Worm (Caenorhabditis elegans) whole organism, L1 larva: ENCODE results near the gene ZK1240.3.

Source experiments
- C04F5.9 ChIP-seq: sonication (generic microtip); optimal IDR thresholded peaks from 2 replicates; lab custom pipeline; 2016; ENCODE audit warnings: missing genetic modification characterization, missing compliant biosample characterization
- C16A3.4 ChIP-seq: fragments of 150-350 bp; optimal IDR thresholded peaks from 2 replicates; lab custom pipeline; 2014; ENCODE audit warnings: missing biosample characterization, missing genetic modification characterization
- F16B12.6 ChIP-seq: fragments of 150-350 bp; optimal IDR thresholded peaks from 2 replicates; lab custom pipeline; 2014; ENCODE audit warnings: missing biosample characterization, missing genetic modification characterization
- ceh-63 ChIP-seq: fragments of 200-800 bp; sonication (Bioruptor generic); optimal IDR thresholded peaks from 2 replicates; lab custom pipeline; 2018; ENCODE audit warnings: mild to moderate bottlenecking, missing genetic modification characterization, missing compliant biosample characterization
- ceh-8 ChIP-seq: fragments of 200-800 bp; sonication (Bioruptor generic); optimal IDR thresholded peaks from 2 replicates; lab custom pipeline; 2018; ENCODE audit warnings: mild to moderate bottlenecking, missing genetic modification characterization, moderate library complexity, missing compliant biosample characterization
- ceh-82 ChIP-seq, 3 experiments: fragments of 150-350 bp in 1 of 3; sonication (generic microtip) in 2 of 3; optimal IDR thresholded peaks; 2 replicates each; lab custom pipeline; 2014 to 2017; ENCODE audit warnings: missing biosample characterization in 3 of 3, missing genetic modification characterization in 3 of 3
- ceh-88 ChIP-seq: fragments of 200-800 bp; sonication (Bioruptor generic); IDR thresholded peaks from 2 replicates; pipeline ENCODE4 v1.3.6; 2022; ENCODE audit warnings: missing genetic modification characterization, missing compliant biosample characterization
- dpl-1 ChIP-seq, 3 experiments: fragments of 150-350 bp in 2 of 3; sonication (generic microtip) in 1 of 3; optimal IDR thresholded peaks; 2 replicates each; lab custom pipeline; 2014 to 2017; ENCODE audit warnings: missing biosample characterization in 3 of 3, missing genetic modification characterization in 3 of 3, missing genetic modification reagents in 3 of 3
- efl-1 ChIP-seq, 4 experiments: fragments of 150-350 bp; optimal IDR thresholded peaks in 3 of 4; peaks in 1 of 4; 1 replicate in 1 of 4; 2 replicates in 3 of 4; lab custom pipeline; 2014; ENCODE audit warnings: missing biosample characterization in 2 of 4, missing genetic modification characterization in 2 of 4, missing genetic modification reagents in 2 of 4
- efl-3 ChIP-seq: fragments of 200-800 bp; sonication (Bioruptor generic); optimal IDR thresholded peaks from 2 replicates; lab custom pipeline; 2018; ENCODE audit warnings: mild to moderate bottlenecking, missing genetic modification characterization, missing compliant biosample characterization
- ets-5 ChIP-seq: fragments of 200-800 bp; sonication (Bioruptor generic); IDR thresholded peaks from 2 replicates; pipeline ENCODE4 v1.3.6; 2022; ENCODE audit warnings: missing genetic modification characterization, missing compliant biosample characterization
- fkh-8 ChIP-seq: sonication (generic microtip); optimal IDR thresholded peaks from 2 replicates; lab custom pipeline; 2016; ENCODE audit warnings: mild to moderate bottlenecking, missing genetic modification characterization, missing compliant biosample characterization
- grh-1 ChIP-seq: fragments of 200-800 bp; sonication (Bioruptor generic); IDR thresholded peaks from 2 replicates; pipeline ENCODE4 v1.3.6; 2022; ENCODE audit warnings: missing genetic modification reagents, missing genetic modification characterization, missing compliant biosample characterization
- hlh-17 ChIP-seq: fragments of 200-800 bp; sonication (Bioruptor generic); optimal IDR thresholded peaks from 2 replicates; lab custom pipeline; 2018; ENCODE audit warnings: missing genetic modification characterization, mild to moderate bottlenecking, missing compliant biosample characterization, moderate library complexity, borderline replicate concordance
- hlh-4 ChIP-seq: sonication (generic microtip); optimal IDR thresholded peaks from 2 replicates; lab custom pipeline; 2016; ENCODE audit warnings: mild to moderate bottlenecking, missing genetic modification characterization, missing compliant biosample characterization
- irx-1 ChIP-seq: sonication (generic microtip); optimal IDR thresholded peaks from 2 replicates; lab custom pipeline; 2016; ENCODE audit warnings: missing genetic modification characterization, missing compliant biosample characterization
- isw-1 ChIP-seq: fragments of 200-800 bp; sonication (Bioruptor generic); IDR thresholded peaks from 2 replicates; pipeline ENCODE4 v1.3.6; 2022; ENCODE audit warnings: missing genetic modification characterization, missing compliant biosample characterization
- jun-1 ChIP-seq: fragments of 150-350 bp; optimal IDR thresholded peaks from 2 replicates; lab custom pipeline; 2014; ENCODE audit warnings: missing biosample characterization, missing genetic modification reagents, missing genetic modification characterization
- lin-13 ChIP-seq: fragments of 150-350 bp; optimal IDR thresholded peaks from 2 replicates; lab custom pipeline; 2014; ENCODE audit warnings: missing biosample characterization, missing genetic modification reagents, missing genetic modification characterization
- lin-14 ChIP-seq: fragments of 200-800 bp; sonication (Bioruptor generic); optimal IDR thresholded peaks from 2 replicates; lab custom pipeline; 2018; ENCODE audit warnings: mild to moderate bottlenecking, missing genetic modification characterization, moderate library complexity, missing compliant biosample characterization
- lin-15B ChIP-seq: fragments of 150-350 bp; sonication (generic microtip); optimal IDR thresholded peaks from 3 replicates; lab custom pipeline; 2014; ENCODE audit warnings: missing biosample characterization, missing genetic modification characterization
- lin-35 ChIP-seq, 2 experiments: fragments of 150-350 bp; optimal IDR thresholded peaks; 2 replicates each; lab custom pipeline; 2014; ENCODE audit warnings: missing biosample characterization in 2 of 2, missing genetic modification characterization in 2 of 2, missing genetic modification reagents in 2 of 2
- lin-39 ChIP-seq: fragments of 150-350 bp; optimal IDR thresholded peaks from 2 replicates; lab custom pipeline; 2014; ENCODE audit warnings: missing biosample characterization, missing genetic modification reagents, missing genetic modification characterization
- lsy-2 ChIP-seq, 2 experiments: fragments of 150-350 bp; optimal IDR thresholded peaks; 2 replicates each; lab custom pipeline; 2014; ENCODE audit warnings: missing biosample characterization in 2 of 2, missing genetic modification characterization in 2 of 2
- mdl-1 ChIP-seq, 2 experiments: fragments of 150-350 bp; optimal IDR thresholded peaks; 2 replicates each; lab custom pipeline; 2014 to 2017; ENCODE audit warnings: missing biosample characterization in 2 of 2, missing genetic modification characterization in 2 of 2, inconsistent platforms in 1 of 2
- nhr-12 ChIP-seq: sonication (generic microtip); optimal IDR thresholded peaks from 2 replicates; lab custom pipeline; 2017; ENCODE audit warnings: missing biosample characterization, missing genetic modification characterization
- nhr-20 ChIP-seq: sonication (generic microtip); optimal IDR thresholded peaks from 2 replicates; lab custom pipeline; 2016; ENCODE audit warnings: mild to moderate bottlenecking, missing genetic modification characterization, missing compliant biosample characterization
- nhr-47 ChIP-seq: sonication (generic microtip); optimal IDR thresholded peaks from 2 replicates; lab custom pipeline; 2016; ENCODE audit warnings: mild to moderate bottlenecking, missing genetic modification characterization, moderate library complexity, missing compliant biosample characterization
- nhr-71 ChIP-seq: sonication (generic microtip); optimal IDR thresholded peaks from 2 replicates; lab custom pipeline; 2016; ENCODE audit warnings: mild to moderate bottlenecking, missing genetic modification characterization, moderate library complexity, missing compliant biosample characterization
- nhr-76 ChIP-seq: sonication (generic microtip); optimal IDR thresholded peaks from 2 replicates; lab custom pipeline; 2017; ENCODE audit warnings: missing biosample characterization, missing genetic modification characterization
- nhr-84 ChIP-seq: sonication (generic microtip); optimal IDR thresholded peaks from 2 replicates; lab custom pipeline; 2017; ENCODE audit warnings: missing biosample characterization, missing genetic modification characterization
- pqm-1 ChIP-seq: sonication (generic microtip); optimal IDR thresholded peaks from 3 replicates; lab custom pipeline; 2017; ENCODE audit warnings: missing biosample characterization, missing genetic modification characterization
- rnt-1 ChIP-seq: sonication (generic microtip); optimal IDR thresholded peaks from 2 replicates; lab custom pipeline; 2016; ENCODE audit warnings: mild to moderate bottlenecking, missing genetic modification characterization, moderate library complexity, missing compliant biosample characterization
- skn-1 ChIP-seq: fragments of 150-350 bp; optimal IDR thresholded peaks from 2 replicates; lab custom pipeline; 2014; ENCODE audit warnings: missing biosample characterization, missing genetic modification characterization
- sox-4 ChIP-seq: sonication (generic microtip); optimal IDR thresholded peaks from 2 replicates; lab custom pipeline; 2016; ENCODE audit warnings: missing genetic modification characterization, missing compliant biosample characterization
- sup-37 ChIP-seq: fragments of 200-800 bp; sonication (Bioruptor generic); optimal IDR thresholded peaks from 2 replicates; lab custom pipeline; 2018; ENCODE audit warnings: mild to moderate bottlenecking, missing genetic modification characterization, missing compliant biosample characterization
- swsn-7 ChIP-seq: sonication (generic microtip); optimal IDR thresholded peaks from 2 replicates; lab custom pipeline; 2016; ENCODE audit warnings: missing genetic modification characterization, missing compliant biosample characterization
- tlp-1 ChIP-seq: fragments of 150-350 bp; optimal IDR thresholded peaks from 2 replicates; lab custom pipeline; 2014; ENCODE audit warnings: missing biosample characterization, missing genetic modification characterization
- unc-62 ChIP-seq: fragments of 150-350 bp; optimal IDR thresholded peaks from 2 replicates; lab custom pipeline; 2014; ENCODE audit warnings: missing biosample characterization, missing genetic modification reagents, missing genetic modification characterization
- unc-86 ChIP-seq: sonication (generic microtip); optimal IDR thresholded peaks from 2 replicates; lab custom pipeline; 2016; ENCODE audit warnings: missing genetic modification characterization, missing compliant biosample characterization
- xbp-1 ChIP-seq: sonication (generic microtip); optimal IDR thresholded peaks from 2 replicates; lab custom pipeline; 2016; ENCODE audit warnings: missing genetic modification characterization, missing compliant biosample characterization

The ZK1240.3 gene

DNA sequence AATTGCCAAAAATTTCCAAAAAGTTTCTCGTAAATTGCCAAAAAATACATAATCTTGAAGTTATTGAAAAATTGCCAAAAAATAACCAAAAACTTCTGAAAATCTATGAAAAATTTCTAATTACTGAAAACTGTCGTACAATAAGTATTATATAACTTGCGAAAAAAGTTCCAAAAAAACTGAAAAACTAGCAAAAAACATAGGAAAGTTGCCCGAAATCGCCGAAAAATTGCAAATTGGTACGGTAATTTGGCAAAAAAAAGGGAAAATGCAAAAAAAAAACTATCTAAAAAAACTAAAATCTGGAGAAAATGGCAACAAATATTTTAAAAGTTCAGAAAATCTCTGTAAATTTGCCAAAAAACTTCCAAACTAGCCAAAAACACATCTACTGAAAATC is 21.4 kb downstream of the ZK1240.3 start, which contains the start of gene enri-1:
TSS of gene enri-1 (minus strand) at position 101 of the 400 bp plus-strand sequence.
- no peak for TF ChIP-seq lin-14 (GFP tag; lab: Kevin White, UChicago)
- no peak for TF ChIP-seq rnt-1
- no peak for TF ChIP-seq hlh-4 (tag; lab: Kevin White, UChicago)
- TF ChIP-seq C04F5.9 (tag; lab: Kevin White, UChicago) = no peak
- TF ChIP-seq grh-1 = no peak
- TF ChIP-seq tlp-1 (tag; lab: Kevin White, UChicago) = no peak
- TF ChIP-seq sup-37 (GFP tag; lab: Kevin White, UChicago) = no peak
- no peak for TF ChIP-seq lin-35 (GFP tag; optimal IDR thresholded peaks at IDR 0.05; lab: Kevin White, UChicago)
- TF ChIP-seq ceh-88 = no peak
- no peak for TF ChIP-seq unc-86
- no peak for TF ChIP-seq nhr-84
- no peak for TF ChIP-seq efl-3 (GFP tag; lab: Kevin White, UChicago)

DNA sequence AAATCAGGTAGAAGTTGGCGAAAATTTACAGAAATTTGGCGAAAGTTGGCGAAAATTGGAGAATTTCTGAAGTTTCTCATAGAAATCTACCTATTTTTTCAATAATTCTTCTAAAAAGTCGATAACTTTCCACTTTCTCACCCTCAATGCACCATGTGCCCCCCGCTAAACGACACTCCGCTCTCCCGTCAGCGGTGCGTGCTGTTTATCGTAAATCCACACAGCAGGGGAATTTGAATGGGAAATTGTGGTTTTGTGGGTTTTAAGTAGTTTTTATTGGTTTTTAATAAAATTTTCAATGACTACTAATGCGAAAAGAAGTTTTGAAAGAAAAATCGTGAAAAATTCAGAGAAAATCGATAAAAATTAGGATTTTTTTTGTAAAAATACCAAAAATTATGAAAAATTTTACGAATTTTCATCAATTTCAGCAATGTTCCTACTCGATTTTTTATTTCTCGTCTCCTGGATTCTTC is 21.9 kb downstream of the ZK1240.3 start, which contains the start of gene F43C11.6:
TSS of gene F43C11.6 (plus strand) at position 426 of the 476 bp plus-strand sequence.
- TF ChIP-seq nhr-12 (tag; lab: Kevin White, UChicago) (no peak), hlh-17 (GFP tag; lab: Kevin White, UChicago) (no peak), C16A3.4 (peak; percentile 55), skn-1 (tag; lab: Kevin White, UChicago) (peak; percentile 23), rnt-1 (peak; percentile 81), lin-39 (tag; lab: Kevin White, UChicago) (no peak), isw-1 (GFP tag; lab: Robert Waterston, UW) (no peak; the same call in 1 of the 2 replicates), lsy-2 (tag; optimal IDR thresholded peaks at IDR 0.05; lab: Kevin White, UChicago) (peak; percentile 37 to 73), lin-13 (GFP tag; lab: Kevin White, UChicago) (peak; percentile 25), dpl-1 (GFP tag; optimal IDR thresholded peaks at IDR 0.05; lab: Kevin White, UChicago) (peak; percentile 35 to 76 (median 37)), ceh-82 (tag; optimal IDR thresholded peaks at IDR 0.05; lab: Kevin White, UChicago) (peak in 2 of 3 experiments; percentile 8 to 54), efl-3 (GFP tag; lab: Kevin White, UChicago) (no peak), nhr-71 (no peak), F16B12.6 (tag; lab: Kevin White, UChicago) (peak; percentile 48), lin-35 (GFP tag; optimal IDR thresholded peaks at IDR 0.05; lab: Kevin White, UChicago) (peak; percentile 49 to 77), mdl-1 (tag; optimal IDR thresholded peaks at IDR 0.05; lab: Kevin White, UChicago) (peak in 1 of 2 experiments; percentile 36), pqm-1 (tag; lab: Kevin White, UChicago) (no peak), swsn-7 (tag; lab: Kevin White, UChicago) (peak; percentile 7), efl-1 (optimal IDR thresholded peaks at IDR 0.05; lab: Kevin White, UChicago) (peak; percentile 55 to 63), efl-1 (GFP tag; optimal IDR thresholded peaks at IDR 0.05 in 1 of 2; lab: Kevin White, UChicago) (peak; percentile 58 to 95), xbp-1 (tag; lab: Kevin White, UChicago) (peak; percentile 8), lin-15B (peak; percentile 27), jun-1 (no peak), nhr-20 (tag; lab: Kevin White, UChicago) (peak; percentile 1), ceh-63 (no peak)

DNA sequence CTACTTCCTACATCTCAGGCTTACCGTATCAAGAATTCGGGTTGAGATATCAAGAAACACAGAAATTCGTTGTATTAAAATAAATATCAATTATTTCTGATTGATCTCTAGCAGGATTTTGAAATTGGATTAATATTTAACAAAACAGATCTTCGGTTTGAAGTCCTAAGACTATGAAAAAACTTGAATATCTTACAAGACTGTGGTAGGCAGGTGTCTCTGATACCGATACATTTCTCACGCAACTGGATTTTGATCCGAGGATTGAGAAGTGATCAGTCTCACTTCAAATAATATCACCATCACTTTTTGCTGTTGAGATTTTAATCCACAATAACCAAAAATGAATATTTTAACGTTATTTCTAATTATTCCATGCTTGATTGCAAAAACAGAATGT is 26.5 kb downstream of the ZK1240.3 start, which contains the start of gene F43C11.4:
TSS of gene F43C11.4 (plus strand) at position 301 of the 400 bp plus-strand sequence.
- TF ChIP-seq efl-1 (optimal IDR thresholded peaks at IDR 0.05; lab: Kevin White, UChicago) = no peak
- TF ChIP-seq efl-1 (GFP tag; optimal IDR thresholded peaks at IDR 0.05 in 1 of 2; lab: Kevin White, UChicago) = no peak
- TF ChIP-seq isw-1 (GFP tag; lab: Robert Waterston, UW) = no peak
- no peak for TF ChIP-seq sox-4 (tag; lab: Kevin White, UChicago)
- TF ChIP-seq jun-1 = no peak
- TF ChIP-seq lsy-2 (tag; optimal IDR thresholded peaks at IDR 0.05; lab: Kevin White, UChicago) = no peak
- TF ChIP-seq ets-5 = no peak
- TF ChIP-seq nhr-76 (tag; lab: Kevin White, UChicago) = no peak
- no peak for TF ChIP-seq pqm-1 (tag; lab: Kevin White, UChicago)
- no peak for TF ChIP-seq unc-62 (GFP tag; lab: Kevin White, UChicago)
- TF ChIP-seq nhr-47 (tag; lab: Kevin White, UChicago) = no peak
- TF ChIP-seq irx-1 (tag; lab: Kevin White, UChicago) = no peak
- TF ChIP-seq fkh-8 = no peak
- no peak for TF ChIP-seq ceh-82 (tag; optimal IDR thresholded peaks at IDR 0.05; lab: Kevin White, UChicago)
- TF ChIP-seq ceh-8 (GFP tag; lab: Kevin White, UChicago) = no peak
- TF ChIP-seq C16A3.4 = no peak
